Worm (Caenorhabditis elegans) whole organism, L4/young adult: ENCODE results near the gene cua-1.
"Not testable (repeated sequence)": the region's sequence is repeated elsewhere in the genome, so short reads cannot be mapped to it uniquely, and the experiment has no call there.

Experiments
- dao-5 ChIP-seq: sonication (generic microtip); optimal IDR thresholded peaks from 2 replicates; lab custom pipeline; 2016; ENCODE audit warnings: missing genotype, missing genetic modification characterization, moderate library complexity, missing compliant biosample characterization
- him-1 ChIP-seq: sonication (generic microtip); optimal IDR thresholded peaks from 2 replicates; lab custom pipeline; 2016; ENCODE audit warnings: missing genotype, missing genetic modification reagents, missing genetic modification characterization, missing compliant biosample characterization

- not testable (repeated sequence) for TF ChIP-seq him-1, dao-5 (tag; lab: Kevin White, UChicago)
Measured at ce11 chrIII:13401673-13402258, 53.3 kb downstream of the cua-1 start, which contains the start of the genes srlf-9 and srlf-10.
